Fruit fly (Drosophila melanogaster): ENCODE results near the gene CG7149.
A peak's percentile ranks its signal among the peaks of the same experiment; 100 is the strongest.

CG7149 gene

DNA sequence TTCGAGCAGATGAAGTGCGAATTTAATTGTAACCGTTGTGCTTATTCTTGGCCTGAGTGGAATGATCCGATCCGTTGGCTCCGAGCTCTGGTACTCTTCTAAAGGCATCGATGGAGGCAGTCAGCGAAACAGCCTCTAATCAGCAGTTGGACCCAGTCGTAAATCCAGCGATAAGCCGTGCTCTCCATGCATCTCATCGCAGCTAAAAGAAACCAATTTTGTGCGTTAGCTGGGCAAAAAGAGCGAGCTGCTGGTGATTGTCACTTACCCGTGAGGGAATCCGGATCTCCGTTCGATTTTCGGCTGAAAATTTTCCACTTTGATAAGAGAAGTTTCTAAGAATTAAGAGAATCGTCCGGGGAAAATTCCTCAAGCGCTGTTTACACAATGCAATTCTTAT is 5.5 kb upstream of the CG7149 start, which contains the start of gene LKRSDH:
Gene LKRSDH, minus strand, starts transcription at position 101 of the 400 bp plus-strand sequence.
- no peak for TF ChIP-seq br (GFP tag; optimal IDR thresholded peaks at IDR 0.05)
- peak in 1 of 2 experiments; percentile 36 for TF ChIP-seq dl (GFP tag; optimal IDR thresholded peaks at IDR 0.05; ENCODE audit: insufficient read depth in 1 of 2, partially characterized antibody in 2 of 2)

DNA sequence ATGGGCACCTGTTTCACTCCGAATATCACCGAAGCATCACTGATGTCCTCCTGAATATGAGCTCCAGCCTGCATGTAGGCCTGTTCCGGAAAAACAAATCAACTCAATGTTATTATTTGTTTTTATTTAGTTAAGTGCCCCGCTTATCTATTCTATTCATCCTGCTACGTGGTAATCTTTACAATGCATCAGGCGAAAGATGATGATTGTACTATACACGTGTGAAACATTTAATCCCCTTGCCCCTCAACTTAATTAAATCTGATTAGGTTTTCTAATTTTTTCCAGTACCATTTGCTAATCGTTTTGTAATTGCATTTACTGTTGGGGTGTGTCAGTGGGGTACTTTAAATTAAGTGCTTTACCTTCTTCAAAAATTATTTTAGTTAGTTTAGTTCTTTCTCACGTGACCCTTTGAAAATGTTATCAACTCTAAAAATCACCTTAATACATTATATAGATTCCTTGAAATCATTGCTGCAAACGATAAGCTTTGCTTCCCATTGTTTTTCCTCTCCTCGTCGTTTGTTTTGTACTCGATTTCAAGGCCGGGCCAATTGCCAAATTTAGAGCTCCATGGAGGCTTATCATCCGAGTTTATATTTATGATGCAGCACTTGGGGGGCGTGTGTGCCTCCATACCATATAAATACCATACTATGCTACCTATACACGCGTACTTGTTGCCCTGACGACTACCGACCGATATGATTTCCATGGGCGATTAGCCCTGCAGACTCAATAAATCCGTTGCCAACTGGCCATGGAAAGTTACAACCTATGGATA is 4.5 kb upstream of the CG7149 start:
- TF ChIP-seq fru (GFP tag; optimal IDR thresholded peaks at IDR 0.05), result no peak
- TF ChIP-seq CG32264 (GFP tag; optimal IDR thresholded peaks at IDR 0.05), result no peak
- no peak for TF ChIP-seq Rel (GFP tag; optimal IDR thresholded peaks at IDR 0.05)
- no peak for TF ChIP-seq Rel (tag; optimal IDR thresholded peaks at IDR 0.05)
- TF ChIP-seq dl (GFP tag; optimal IDR thresholded peaks at IDR 0.05; ENCODE audit: insufficient read depth in 1 of 2, partially characterized antibody in 2 of 2), result no peak
- TF ChIP-seq Jra (GFP tag; optimal IDR thresholded peaks at IDR 0.05), result no peak
- no peak for TF ChIP-seq jim (GFP tag; optimal IDR thresholded peaks at IDR 0.05)
- TF ChIP-seq N (GFP tag; optimal IDR thresholded peaks at IDR 0.05), result no peak
- TF ChIP-seq HLH106 (tag; optimal IDR thresholded peaks at IDR 0.05), result no peak
- no peak for TF ChIP-seq woc (GFP tag; optimal IDR thresholded peaks at IDR 0.05)
- no peak for TF ChIP-seq CG9705 (GFP tag; optimal IDR thresholded peaks at IDR 0.05)
- no peak for TF ChIP-seq GATAd (GFP tag; optimal IDR thresholded peaks at IDR 0.05)
- no peak for TF ChIP-seq Hnf4 (GFP tag; optimal IDR thresholded peaks at IDR 0.05)
- TF ChIP-seq Dif (GFP tag; optimal IDR thresholded peaks at IDR 0.05; ENCODE audit: partially characterized antibody), result no peak
- TF ChIP-seq usp (GFP tag; optimal IDR thresholded peaks at IDR 0.05), result no peak
- TF ChIP-seq Dfd (GFP tag; optimal IDR thresholded peaks at IDR 0.05), result no peak
- TF ChIP-seq h (GFP tag; optimal IDR thresholded peaks at IDR 0.05), result no peak
- TF ChIP-seq rgr (GFP tag; optimal IDR thresholded peaks at IDR 0.05), result no peak
- TF ChIP-seq Mio (GFP tag; optimal IDR thresholded peaks at IDR 0.05), result no peak
- no peak for TF ChIP-seq ey (GFP tag; optimal IDR thresholded peaks at IDR 0.05)

DNA sequence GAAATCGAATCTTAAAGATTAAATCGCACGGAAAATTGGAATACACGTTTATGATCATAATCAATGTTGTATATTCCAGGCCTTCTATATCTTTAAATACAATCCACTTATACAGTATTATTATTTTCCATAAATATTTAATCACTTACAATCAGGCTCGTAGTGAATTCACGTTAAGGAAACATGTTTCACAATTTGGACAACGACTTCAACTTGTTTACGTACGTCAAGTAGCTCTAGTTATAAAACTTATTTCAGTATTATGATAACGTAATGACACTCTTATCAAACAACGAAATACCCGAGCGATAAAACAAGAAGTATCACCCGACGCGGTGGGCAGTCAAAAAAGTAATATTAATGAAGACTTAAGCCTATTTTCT is 990 bp upstream of the CG7149 start:
- TF ChIP-seq Vsx2 (GFP tag; optimal IDR thresholded peaks at IDR 0.05; ENCODE audit: partially characterized antibody) (no peak), Myc (optimal IDR thresholded peaks at IDR 0.05) (no peak), Jra (GFP tag; optimal IDR thresholded peaks at IDR 0.05) (no peak), usp (GFP tag; optimal IDR thresholded peaks at IDR 0.05) (no peak)

DNA sequence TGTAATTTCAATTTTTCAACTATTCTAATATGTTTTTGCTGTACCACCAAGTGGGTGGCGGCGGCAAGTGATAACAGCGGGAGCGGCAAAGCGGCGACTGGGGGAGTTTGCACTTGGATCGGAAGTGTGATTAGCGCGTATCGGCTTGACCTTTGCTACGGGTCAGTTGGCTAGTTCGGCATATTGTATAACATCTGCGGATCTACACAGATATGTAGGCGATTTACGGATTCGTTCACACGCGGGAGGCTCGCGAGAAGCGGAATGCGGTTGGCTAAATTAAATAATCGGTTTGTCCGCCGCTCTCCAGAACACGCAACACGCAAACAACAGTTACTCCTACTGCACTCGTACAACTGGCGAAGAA is 293 bp downstream of the CG7149 start:
- TF ChIP-seq Mio (GFP tag; optimal IDR thresholded peaks at IDR 0.05) (no peak), N (GFP tag; optimal IDR thresholded peaks at IDR 0.05) (no peak), fru (GFP tag; optimal IDR thresholded peaks at IDR 0.05) (no peak), br (GFP tag; optimal IDR thresholded peaks at IDR 0.05) (no peak), tai (GFP tag; optimal IDR thresholded peaks at IDR 0.05) (no peak), Hnf4 (GFP tag; optimal IDR thresholded peaks at IDR 0.05) (no peak), CrebA (GFP tag; optimal IDR thresholded peaks at IDR 0.05; ENCODE audit: borderline replicate concordance) (no peak), rgr (GFP tag; optimal IDR thresholded peaks at IDR 0.05) (no peak), OdsH (GFP tag; optimal IDR thresholded peaks at IDR 0.05) (no peak), brk (GFP tag; optimal IDR thresholded peaks at IDR 0.05) (no peak), foxo (GFP tag; optimal IDR thresholded peaks at IDR 0.05) (no peak), CG32264 (GFP tag; optimal IDR thresholded peaks at IDR 0.05) (no peak), dsf (GFP tag; optimal IDR thresholded peaks at IDR 0.05; ENCODE audit: borderline replicate concordance) (no peak)

DNA sequence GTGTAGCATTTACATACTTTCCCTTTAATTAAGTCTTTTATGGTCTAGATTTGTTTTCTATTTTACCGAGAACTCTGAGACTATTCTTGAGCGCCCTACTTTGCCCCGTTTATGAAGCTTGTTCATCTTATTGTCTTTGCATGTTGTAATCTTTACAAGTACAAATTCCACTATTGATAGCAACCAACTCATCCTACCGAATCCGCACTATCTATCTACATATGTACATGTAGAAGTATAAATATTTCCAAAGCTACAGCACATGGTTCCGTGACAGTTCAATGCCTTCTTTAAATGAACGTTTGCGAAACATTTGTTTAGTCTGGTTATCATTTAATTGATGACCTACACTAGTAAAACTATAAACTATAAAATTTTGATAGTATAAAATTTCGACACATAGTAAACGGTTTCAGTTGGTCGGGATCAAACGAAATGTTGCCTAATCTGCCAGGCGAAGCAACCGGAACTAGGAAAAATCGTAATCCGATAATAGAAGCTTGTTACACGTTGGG is 1.3 kb downstream of the CG7149 start:
- TF ChIP-seq Vsx2 (GFP tag; optimal IDR thresholded peaks at IDR 0.05; ENCODE audit: partially characterized antibody), result no peak
- TF ChIP-seq Myc (optimal IDR thresholded peaks at IDR 0.05), result no peak
- TF ChIP-seq foxo (GFP tag; optimal IDR thresholded peaks at IDR 0.05), result no peak
- TF ChIP-seq Hr83 (GFP tag; optimal IDR thresholded peaks at IDR 0.05; ENCODE audit: poor library complexity, severe bottlenecking), result no peak
- no peak for TF ChIP-seq CG9705 (GFP tag; optimal IDR thresholded peaks at IDR 0.05)
- no peak for TF ChIP-seq dl (GFP tag; optimal IDR thresholded peaks at IDR 0.05; ENCODE audit: insufficient read depth in 1 of 2, partially characterized antibody in 2 of 2)
- TF ChIP-seq ey (GFP tag; optimal IDR thresholded peaks at IDR 0.05), result no peak
- no peak for TF ChIP-seq psq (GFP tag; optimal IDR thresholded peaks at IDR 0.05)
- no peak for TF ChIP-seq OdsH (GFP tag; optimal IDR thresholded peaks at IDR 0.05)
- no peak for TF ChIP-seq Dfd (GFP tag; optimal IDR thresholded peaks at IDR 0.05)
- TF ChIP-seq Hr78 (GFP tag; optimal IDR thresholded peaks at IDR 0.05), result no peak
